Fruit fly (Drosophila melanogaster) whole organism, embryonic: ENCODE measurements around the gene Ppcs.

ENCODE experiments used
- ATbp ChIP-seq: fragments of 200-800 bp; sonication (Bioruptor generic); optimal IDR thresholded peaks from 2 replicates; lab custom pipeline; 2017; ENCODE audit warnings: missing biosample characterization, mild to moderate bottlenecking, missing genetic modification characterization, missing genetic modification reagents
- CG10979 ChIP-seq: fragments of 200-800 bp; sonication (Bioruptor generic); optimal IDR thresholded peaks from 2 replicates; lab custom pipeline; 2018; ENCODE audit warnings: missing biosample characterization, mild to moderate bottlenecking, missing genetic modification characterization, moderate library complexity
- CG11398 ChIP-seq: fragments of 200-800 bp; sonication (Bioruptor generic); optimal IDR thresholded peaks from 2 replicates; lab custom pipeline; 2016; ENCODE audit warnings: missing biosample characterization, missing genetic modification characterization
- CG12155 ChIP-seq: fragments of 200-800 bp; sonication (Bioruptor generic); optimal IDR thresholded peaks from 3 replicates; lab custom pipeline; 2016; ENCODE audit warnings: missing biosample characterization, missing genetic modification characterization
- CG12391 ChIP-seq: fragments of 200-800 bp; sonication (Bioruptor generic); optimal IDR thresholded peaks from 3 replicates; lab custom pipeline; 2018; ENCODE audit warnings: missing biosample characterization, mild to moderate bottlenecking, missing genetic modification characterization, moderate library complexity
- CG12942 ChIP-seq: fragments of 200-800 bp; sonication (Bioruptor generic); optimal IDR thresholded peaks from 3 replicates; lab custom pipeline; 2016; ENCODE audit warnings: missing biosample characterization, missing genetic modification characterization
- CG17612 ChIP-seq: fragments of 200-800 bp; sonication (Bioruptor generic); IDR thresholded peaks from 2 replicates; pipeline ENCODE4 v1.3.6; 2022; ENCODE audit warnings: missing biosample characterization, missing genetic modification characterization
- CG30020 ChIP-seq: fragments of 200-800 bp; optimal IDR thresholded peaks from 2 replicates; lab custom pipeline; 2019; ENCODE audit warnings: missing biosample characterization, mild to moderate bottlenecking, missing genetic modification characterization, moderate library complexity
- CG4328 ChIP-seq: fragments of 200-800 bp; sonication (Bioruptor generic); optimal IDR thresholded peaks from 3 replicates; lab custom pipeline; 2017; ENCODE audit warnings: missing biosample characterization, missing genetic modification reagents, missing genetic modification characterization
- CG4404 ChIP-seq: fragments of 200-800 bp; sonication (Bioruptor generic); IDR thresholded peaks from 2 replicates; pipeline ENCODE4 v1.3.6; 2022; ENCODE audit warnings: missing biosample characterization, missing genetic modification characterization
- CG4424 ChIP-seq: fragments of 200-800 bp; sonication (Bioruptor generic); optimal IDR thresholded peaks from 3 replicates; lab custom pipeline; 2016; ENCODE audit warnings: missing biosample characterization, missing genetic modification characterization
- CG6791 ChIP-seq: fragments of 200-800 bp; sonication (Bioruptor generic); IDR thresholded peaks from 3 replicates; pipeline ENCODE4 v1.3.6; 2022; ENCODE audit warnings: missing biosample characterization, missing genetic modification characterization; ENCODE audit not compliant: partially characterized antibody
- CG7271 ChIP-seq: fragments of 200-800 bp; sonication (Bioruptor generic); optimal IDR thresholded peaks from 2 replicates; lab custom pipeline; 2018; ENCODE audit warnings: missing biosample characterization, mild to moderate bottlenecking, missing genetic modification characterization, moderate library complexity
- CG8478 ChIP-seq: fragments of >200 bp; optimal IDR thresholded peaks from 2 replicates; lab custom pipeline; 2018
- CG9797 ChIP-seq: fragments of 200-800 bp; sonication (Bioruptor generic); optimal IDR thresholded peaks from 3 replicates; lab custom pipeline; 2018; ENCODE audit warnings: missing biosample characterization, mild to moderate bottlenecking, missing genetic modification characterization
- Chrac-16 ChIP-seq: fragments of 200-800 bp; sonication (Bioruptor generic); optimal IDR thresholded peaks from 3 replicates; lab custom pipeline; 2016; ENCODE audit warnings: missing biosample characterization, missing genetic modification characterization
- Deaf1 ChIP-seq: fragments of 200-800 bp; optimal IDR thresholded peaks from 3 replicates; lab custom pipeline; 2019; ENCODE audit warnings: missing biosample characterization, mild to moderate bottlenecking, missing genetic modification characterization, moderate library complexity
- H15 ChIP-seq: fragments of 200-800 bp; sonication (Bioruptor generic); IDR thresholded peaks from 3 replicates; pipeline ENCODE4 v1.3.6; 2022; ENCODE audit warnings: missing biosample characterization, missing genetic modification characterization
- MBD-R2 ChIP-seq: fragments of 200-800 bp; sonication (Bioruptor generic); IDR thresholded peaks from 2 replicates; pipeline ENCODE4 v1.3.6; 2022; ENCODE audit warnings: missing biosample characterization, missing genetic modification characterization
- Med ChIP-seq: fragments of 200-800 bp; sonication (Bioruptor generic); peaks from one replicate; lab custom pipeline; 2016; ENCODE audit warnings: missing biosample characterization, missing genetic modification characterization, mild to moderate bottlenecking, inconsistent platforms, moderate library complexity
- Neu2 ChIP-seq: fragments of 200-800 bp; sonication (Bioruptor generic); optimal IDR thresholded peaks from 3 replicates; lab custom pipeline; 2016; ENCODE audit warnings: missing biosample characterization, missing genetic modification characterization, borderline replicate concordance
- Scr ChIP-seq: fragments of 200-800 bp; sonication (Bioruptor generic); IDR thresholded peaks from 2 replicates; pipeline ENCODE4 v1.3.6; 2022; ENCODE audit warnings: missing biosample characterization, missing genetic modification characterization; ENCODE audit not compliant: partially characterized antibody
- YL-1 ChIP-seq: fragments of 200-800 bp; sonication (Bioruptor generic); optimal IDR thresholded peaks from 3 replicates; lab custom pipeline; 2017; ENCODE audit warnings: missing biosample characterization, mild to moderate bottlenecking, missing genetic modification characterization
- abd-A ChIP-seq: fragments of 200-800 bp; sonication (Bioruptor generic); optimal IDR thresholded peaks from 3 replicates; lab custom pipeline; 2019; ENCODE audit warnings: missing biosample characterization, mild to moderate bottlenecking, missing genetic modification characterization, moderate library complexity
- chn ChIP-seq: fragments of 200-800 bp; sonication (Bioruptor generic); optimal IDR thresholded peaks from 2 replicates; lab custom pipeline; 2016; ENCODE audit warnings: missing biosample characterization, missing genetic modification characterization
- ci ChIP-seq: fragments of 200-800 bp; sonication (Bioruptor generic); IDR thresholded peaks from 3 replicates; pipeline ENCODE4 v1.3.6; 2022; ENCODE audit warnings: missing biosample characterization, missing genetic modification characterization
- corto ChIP-seq: fragments of 200-800 bp; sonication (Bioruptor generic); optimal IDR thresholded peaks from 2 replicates; lab custom pipeline; 2016; ENCODE audit warnings: missing biosample characterization, mild to moderate bottlenecking, missing genetic modification characterization, moderate library complexity
- crol ChIP-seq: fragments of 200-800 bp; sonication (Bioruptor generic); IDR thresholded peaks from 2 replicates; pipeline ENCODE4 v1.3.6; 2022; ENCODE audit warnings: missing biosample characterization, missing genetic modification characterization
- cwo ChIP-seq: fragments of 200-800 bp; sonication (Bioruptor generic); optimal IDR thresholded peaks from 3 replicates; lab custom pipeline; 2017; ENCODE audit warnings: missing biosample characterization, missing genetic modification characterization, mild to moderate bottlenecking, moderate library complexity, missing genetic modification reagents
- dati ChIP-seq: fragments of 200-800 bp; sonication (Bioruptor generic); IDR thresholded peaks from 2 replicates; pipeline ENCODE4 v1.3.6; 2022; ENCODE audit warnings: missing biosample characterization, missing genetic modification characterization
- disco-r ChIP-seq: fragments of 200-800 bp; sonication (Bioruptor generic); optimal IDR thresholded peaks from 2 replicates; lab custom pipeline; 2016; ENCODE audit warnings: missing biosample characterization, missing genetic modification characterization
- dm ChIP-seq: fragments of 200-800 bp; sonication (Bioruptor generic); optimal IDR thresholded peaks from 3 replicates; lab custom pipeline; 2016; ENCODE audit warnings: missing biosample characterization, missing genetic modification characterization
- exex ChIP-seq: fragments of 200-800 bp; sonication (Bioruptor generic); optimal IDR thresholded peaks from 4 replicates; lab custom pipeline; 2018; ENCODE audit warnings: missing biosample characterization, mild to moderate bottlenecking, missing genetic modification characterization, moderate library complexity
- fu2 ChIP-seq: fragments of 200-800 bp; sonication (Bioruptor generic); optimal IDR thresholded peaks from 2 replicates; lab custom pipeline; 2016; ENCODE audit warnings: missing biosample characterization, missing genetic modification characterization
- gce ChIP-seq: fragments of 200-800 bp; sonication (Bioruptor generic); IDR thresholded peaks from 3 replicates; pipeline ENCODE4 v1.3.6; 2022; ENCODE audit warnings: missing biosample characterization, missing genetic modification characterization
- inv ChIP-seq: fragments of 200-800 bp; sonication (Bioruptor generic); IDR thresholded peaks from 2 replicates; pipeline ENCODE4 v1.3.6; 2022; ENCODE audit warnings: missing biosample characterization, missing genetic modification characterization; ENCODE audit not compliant: partially characterized antibody
- kah ChIP-seq: fragments of 200-800 bp; sonication (Bioruptor generic); optimal IDR thresholded peaks from 2 replicates; lab custom pipeline; 2018; ENCODE audit warnings: missing biosample characterization, mild to moderate bottlenecking, missing genetic modification characterization
- lbe ChIP-seq: fragments of 200-800 bp; sonication (Bioruptor generic); optimal IDR thresholded peaks from 2 replicates; lab custom pipeline; 2016; ENCODE audit warnings: missing biosample characterization, mild to moderate bottlenecking, missing genetic modification characterization
- mld ChIP-seq: fragments of 200-800 bp; sonication (Bioruptor generic); IDR thresholded peaks from 3 replicates; pipeline ENCODE4 v1.3.6; 2022; ENCODE audit warnings: missing biosample characterization, missing genetic modification characterization; ENCODE audit not compliant: partially characterized antibody
- nmo ChIP-seq: fragments of 200-800 bp; sonication (Bioruptor generic); optimal IDR thresholded peaks from 2 replicates; lab custom pipeline; 2018; ENCODE audit warnings: missing biosample characterization, mild to moderate bottlenecking, missing genetic modification characterization, moderate library complexity
- nom ChIP-seq: fragments of 200-800 bp; sonication (Bioruptor generic); optimal IDR thresholded peaks from 2 replicates; lab custom pipeline; 2017; ENCODE audit warnings: missing biosample characterization, missing genetic modification characterization, mild to moderate bottlenecking, moderate library complexity, missing genetic modification reagents
- p53 ChIP-seq: fragments of 200-800 bp; sonication (Bioruptor generic); optimal IDR thresholded peaks from 2 replicates; lab custom pipeline; 2016; ENCODE audit warnings: missing biosample characterization, missing genetic modification characterization
- peb ChIP-seq: fragments of 200-800 bp; sonication (Bioruptor generic); IDR thresholded peaks from 2 replicates; pipeline ENCODE4 v1.3.6; 2022; ENCODE audit warnings: missing biosample characterization, missing genetic modification characterization
- pzg ChIP-seq: fragments of 200-800 bp; sonication (Bioruptor generic); optimal IDR thresholded peaks from 3 replicates; lab custom pipeline; 2018; ENCODE audit warnings: missing biosample characterization, mild to moderate bottlenecking, missing genetic modification characterization, moderate library complexity
- ro ChIP-seq: fragments of 200-800 bp; sonication (Bioruptor generic); IDR thresholded peaks from 2 replicates; pipeline ENCODE4 v1.3.6; 2022; ENCODE audit warnings: missing biosample characterization, missing genetic modification characterization
- scrt ChIP-seq: fragments of 200-800 bp; sonication (Bioruptor generic); optimal IDR thresholded peaks from 2 replicates; lab custom pipeline; 2018; ENCODE audit warnings: missing biosample characterization, mild to moderate bottlenecking, missing genetic modification characterization, moderate library complexity
- sr ChIP-seq: fragments of 200-800 bp; sonication (Bioruptor generic); IDR thresholded peaks from 3 replicates; pipeline ENCODE4 v1.3.6; 2022; ENCODE audit warnings: missing biosample characterization, missing genetic modification characterization
- tgo ChIP-seq: fragments of 200-800 bp; sonication (Bioruptor generic); IDR thresholded peaks from 3 replicates; pipeline ENCODE4 v1.3.6; 2022; ENCODE audit warnings: missing biosample characterization, missing genetic modification characterization
- trh ChIP-seq: fragments of 200-800 bp; sonication (Bioruptor generic); optimal IDR thresholded peaks from 2 replicates; lab custom pipeline; 2016; ENCODE audit warnings: missing biosample characterization, missing genetic modification characterization
- vvl ChIP-seq: fragments of 200-800 bp; sonication (Bioruptor generic); IDR thresholded peaks from 2 replicates; pipeline ENCODE4 v1.3.6; 2022; ENCODE audit warnings: missing biosample characterization, missing genetic modification characterization
- zfh2 ChIP-seq: fragments of 200-800 bp; sonication (Bioruptor generic); optimal IDR thresholded peaks from 2 replicates; lab custom pipeline; 2016; ENCODE audit warnings: missing biosample characterization, missing genetic modification characterization

Gene Ppcs

dm6 chr3R:19094799-19095418 is 52.8 kb downstream of the Ppcs start, which contains the start of the genes mRpL55 and ATPsynD (continued):
- TF ChIP-seq CG12155 (GFP tag; lab: Kevin White, UChicago) (no peak), sr (GFP tag; lab: Robert Waterston, UW) (no peak), CG9797 (GFP tag; lab: Kevin White, UChicago) (peak; percentile 74), CG12942 (GFP tag; lab: Kevin White, UChicago) (no peak), Neu2 (GFP tag; lab: Kevin White, UChicago) (no peak), dati (GFP tag; lab: Robert Waterston, UW) (no peak), Med (GFP tag; lab: Kevin White, UChicago) (peak; percentile 77), dm (peak; percentile 56), CG4404 (GFP tag; lab: Robert Waterston, UW) (no peak), zfh2 (GFP tag; lab: Kevin White, UChicago) (no peak), MBD-R2 (GFP tag; lab: Robert Waterston, UW) (peak; percentile 82), scrt (GFP tag; lab: Kevin White, UChicago) (no peak), ATbp (GFP tag; lab: Kevin White, UChicago) (no peak), CG6791 (GFP tag; lab: Robert Waterston, UW) (no peak), kah (GFP tag; lab: Kevin White, UChicago) (no peak), YL-1 (GFP tag; lab: Kevin White, UChicago) (peak; percentile 89), CG8478 (lab: Kevin White, UChicago) (no peak), ro (GFP tag; lab: Robert Waterston, UW) (no peak), abd-A (peak; percentile 52), CG7271 (tag; lab: Kevin White, UChicago) (no peak), CG12391 (tag; lab: Kevin White, UChicago) (peak; percentile 17), fu2 (GFP tag; lab: Kevin White, UChicago) (peak; percentile 9), tgo (no peak), Deaf1 (no peak), lbe (GFP tag; lab: Kevin White, UChicago) (no peak), H15 (GFP tag; lab: Robert Waterston, UW) (no peak), ci (peak; percentile 66; the same call in 2 of the 3 replicates), nom (GFP tag; lab: Kevin White, UChicago) (no peak), peb (GFP tag; lab: Robert Waterston, UW) (no peak), CG4424 (GFP tag; lab: Kevin White, UChicago) (no peak), cwo (GFP tag; lab: Kevin White, UChicago) (no peak), disco-r (GFP tag; lab: Kevin White, UChicago) (no peak), corto (no peak), inv (no peak; the same call in 1 of the 2 replicates), CG4328 (GFP tag; lab: Kevin White, UChicago) (no peak), p53 (GFP tag; lab: Kevin White, UChicago) (no peak), Scr (GFP tag; lab: Robert Waterston, UW) (no peak), trh (GFP tag; lab: Kevin White, UChicago) (no peak), CG30020 (tag; lab: Kevin White, UChicago) (no peak), crol (GFP tag; lab: Robert Waterston, UW) (no peak), pzg (GFP tag; lab: Kevin White, UChicago) (peak; percentile 92), CG10979 (tag; lab: Kevin White, UChicago) (no peak), mld (0 out of 3 replicates have a peak, but pooled peaks have one; percentile 38), nmo (GFP tag; lab: Kevin White, UChicago) (peak; percentile 51), Chrac-16 (no peak), exex (tag; lab: Kevin White, UChicago) (peak; percentile 32), gce (GFP tag; lab: Robert Waterston, UW) (no peak), chn (GFP tag; lab: Kevin White, UChicago) (no peak), CG11398 (GFP tag; lab: Kevin White, UChicago) (no peak), vvl (peak; percentile 38; the same call in 1 of the 2 replicates), CG17612 (GFP tag; lab: Robert Waterston, UW) (no peak)
